Worm (Caenorhabditis elegans): Measurements from ENCODE around the gene F56F10.2.

DNA sequence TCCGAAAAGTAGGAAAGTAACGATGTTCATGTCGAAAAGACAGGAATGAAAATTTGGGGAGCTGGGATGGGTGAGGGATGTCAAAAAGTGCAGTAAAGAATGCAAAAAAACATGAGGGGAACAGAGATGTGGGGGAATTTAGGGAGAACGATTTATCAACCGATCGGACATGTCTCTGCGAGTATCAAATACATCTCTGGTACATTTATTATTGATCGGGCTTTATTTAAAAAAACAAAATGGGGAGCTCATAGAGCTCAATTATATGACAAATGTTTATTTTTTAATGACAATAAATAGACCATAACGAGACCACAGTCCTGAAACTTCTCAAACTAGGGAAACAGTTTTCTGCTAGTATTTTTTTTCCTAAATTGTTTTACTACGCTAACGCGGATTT lies 48.7 kb upstream of the F56F10.2 start, which contains the start of gene F25E2.2:
- no peak for TF ChIP-seq npax-4 (tag; optimal IDR thresholded peaks at IDR 0.05)
- no peak for TF ChIP-seq elt-2 (tag; optimal IDR thresholded peaks at IDR 0.05)
- TF ChIP-seq ama-1 (optimal IDR thresholded peaks at IDR 0.05) = no peak
- no peak for TF ChIP-seq zip-5 (tag; optimal IDR thresholded peaks at IDR 0.05)
- TF ChIP-seq K09A11.1 (tag; optimal IDR thresholded peaks at IDR 0.05; ENCODE audit: insufficient read depth) = no peak
- no peak for TF ChIP-seq pag-3 (tag; optimal IDR thresholded peaks at IDR 0.05; ENCODE audit: borderline replicate concordance)
- no peak for TF ChIP-seq unc-42 (tag; optimal IDR thresholded peaks at IDR 0.05)
- no peak for TF ChIP-seq pha-2 (tag; optimal IDR thresholded peaks at IDR 0.05)
- no peak for TF ChIP-seq sox-2 (GFP tag; IDR thresholded peaks at IDR 0.05)
